Fruit fly (Drosophila melanogaster): ENCODE measurements around the gene CG9175.

CG9175 gene

dm6 chr2L:6050575-6050974 is 48.2 kb downstream of the CG9175 start, which contains the start of gene CG9135 (continued):
- 0 out of 2 replicates have a peak, but pooled peaks have one; percentile 8 for TF ChIP-seq slbo (GFP tag; IDR thresholded peaks at IDR 0.05)
- TF ChIP-seq hbn (GFP tag; IDR thresholded peaks at IDR 0.05; ENCODE audit: partially characterized antibody): peak; percentile 98
- TF ChIP-seq zfh2 (GFP tag; optimal IDR thresholded peaks at IDR 0.05): no peak
- peak; percentile 72 for TF ChIP-seq CG30020 (tag; optimal IDR thresholded peaks at IDR 0.05)
- TF ChIP-seq CG18764 (GFP tag; optimal IDR thresholded peaks at IDR 0.05): no peak
- no peak for TF ChIP-seq CG17328 (GFP tag; IDR thresholded peaks at IDR 0.05)
- TF ChIP-seq TFAM (GFP tag; optimal IDR thresholded peaks at IDR 0.05): no peak
- no peak for TF ChIP-seq CG8388 (GFP tag; optimal IDR thresholded peaks at IDR 0.05)
- no peak for TF ChIP-seq CG4424 (GFP tag; optimal IDR thresholded peaks at IDR 0.05)
- no peak for TF ChIP-seq Xbp1 (GFP tag; optimal IDR thresholded peaks at IDR 0.05)
- TF ChIP-seq oc (tag; optimal IDR thresholded peaks at IDR 0.05): no peak
- peak; percentile 90 for TF ChIP-seq CG2129 (GFP tag; IDR thresholded peaks at IDR 0.05; ENCODE audit: partially characterized antibody)
- no peak for TF ChIP-seq CG3163 (GFP tag; optimal IDR thresholded peaks at IDR 0.05)
- peak; percentile 99 for TF ChIP-seq HLH4C (GFP tag; IDR thresholded peaks at IDR 0.05; ENCODE audit: partially characterized antibody)
- TF ChIP-seq CG13424 (tag; optimal IDR thresholded peaks at IDR 0.05): no peak
- TF ChIP-seq CG10267 (tag; optimal IDR thresholded peaks at IDR 0.05): peak; percentile 19
- no peak for TF ChIP-seq CG3726 (GFP tag; IDR thresholded peaks at IDR 0.05)
- peak; percentile 23 for TF ChIP-seq HmgZ (tag; optimal IDR thresholded peaks at IDR 0.05)
- TF ChIP-seq CG4820 (GFP tag; optimal IDR thresholded peaks at IDR 0.05): no peak
- TF ChIP-seq CG32767 (GFP tag; IDR thresholded peaks at IDR 0.05): no peak
- TF ChIP-seq CG2116 (GFP tag; optimal IDR thresholded peaks at IDR 0.05): peak; percentile 93
- TF ChIP-seq CG17829 (tag; optimal IDR thresholded peaks at IDR 0.05): peak; percentile 34
- no peak for TF ChIP-seq Mrtf (GFP tag; IDR thresholded peaks at IDR 0.05)
- peak; percentile 98 for TF ChIP-seq sna (GFP tag; IDR thresholded peaks at IDR 0.05; ENCODE audit: partially characterized antibody)
- no peak for TF ChIP-seq CHES-1-like (GFP tag; optimal IDR thresholded peaks at IDR 0.05)
- no peak for TF ChIP-seq Fer1 (GFP tag; optimal IDR thresholded peaks at IDR 0.05)
- TF ChIP-seq CG3995 (GFP tag; optimal IDR thresholded peaks at IDR 0.05): peak; percentile 60
- peak; percentile 35 for TF ChIP-seq Dek (tag; optimal IDR thresholded peaks at IDR 0.05)
- peak; percentile 58 for TF ChIP-seq CG15514 (GFP tag; optimal IDR thresholded peaks at IDR 0.05)
- TF ChIP-seq twi (tag; optimal IDR thresholded peaks at IDR 0.05): no peak
- TF ChIP-seq emc (GFP tag; optimal IDR thresholded peaks at IDR 0.05): no peak
- peak; percentile 15 for TF ChIP-seq CG9797 (GFP tag; optimal IDR thresholded peaks at IDR 0.05)
- TF ChIP-seq maf-S (GFP tag; optimal IDR thresholded peaks at IDR 0.05): no peak
- no peak for TF ChIP-seq repo (GFP tag; optimal IDR thresholded peaks at IDR 0.05)
- TF ChIP-seq CG11696 (GFP tag; IDR thresholded peaks at IDR 0.05): no peak
- no peak for TF ChIP-seq ftz-f1 (GFP tag; optimal IDR thresholded peaks at IDR 0.05)
- TF ChIP-seq pfk (GFP tag; optimal IDR thresholded peaks at IDR 0.05): no peak
- peak; percentile 36 for TF ChIP-seq nmo (GFP tag; optimal IDR thresholded peaks at IDR 0.05)
- TF ChIP-seq CTCF (GFP tag; optimal IDR thresholded peaks at IDR 0.05): peak; percentile 2
- TF ChIP-seq CG6813 (GFP tag; optimal IDR thresholded peaks at IDR 0.05): no peak
- TF ChIP-seq CG8290 (GFP tag; optimal IDR thresholded peaks at IDR 0.05): no peak
- peak in 1 of 2 experiments; percentile 55 for TF ChIP-seq CG8290 (tag; optimal IDR thresholded peaks at IDR 0.05)
- peak; percentile 99 for TF ChIP-seq amos (GFP tag; IDR thresholded peaks at IDR 0.05; ENCODE audit: partially characterized antibody)
- no peak for TF ChIP-seq CG3838 (GFP tag; optimal IDR thresholded peaks at IDR 0.05)
- TF ChIP-seq hb (GFP tag; IDR thresholded peaks at IDR 0.05; ENCODE audit: partially characterized antibody): peak; percentile 99
- TF ChIP-seq Dbx (GFP tag; IDR thresholded peaks at IDR 0.05): no peak; the same call in 2 of the 3 replicates
- no peak for TF ChIP-seq CG17385 (GFP tag; optimal IDR thresholded peaks at IDR 0.05)
- peak; percentile 88 for TF ChIP-seq CG14710 (tag; optimal IDR thresholded peaks at IDR 0.05)
- TF ChIP-seq zen2 (GFP tag; IDR thresholded peaks at IDR 0.05; ENCODE audit: partially characterized antibody): peak; percentile 99
- no peak for TF ChIP-seq unpg (GFP tag; optimal IDR thresholded peaks at IDR 0.05)
- TF ChIP-seq CG1603 (tag; optimal IDR thresholded peaks at IDR 0.05): peak; percentile 66
